Worm (Caenorhabditis elegans): ENCODE results near the gene F22E5.12.
"Not testable (repeated sequence)": the region's sequence is repeated elsewhere in the genome, so short reads cannot be mapped to it uniquely, and the experiment has no call there.

The F22E5.12 gene

ce11 chrII:2605319-2605718 is 41.3 kb downstream of the F22E5.12 start, which contains the start of gene sri-77:
TSS of gene sri-77 (minus strand) at chrII:2605419.
- TF ChIP-seq F39B2.1 (GFP tag; IDR thresholded peaks at IDR 0.05) = no peak

ce11 chrII:2600931-2601330 is 45.7 kb downstream of the F22E5.12 start:
- TF ChIP-seq F57C9.4 (tag; optimal IDR thresholded peaks at IDR 0.05) (no peak), F33H1.4 (GFP tag; IDR thresholded peaks at IDR 0.05) (no peak), K11D2.4 (GFP tag; IDR thresholded peaks at IDR 0.05) (no peak), ztf-6 (GFP tag; IDR thresholded peaks at IDR 0.05) (no peak), F23B12.7 (tag; optimal IDR thresholded peaks at IDR 0.05; ENCODE audit: insufficient read depth) (no peak), lin-40 (tag; optimal IDR thresholded peaks at IDR 0.05) (no peak), ama-1 (optimal IDR thresholded peaks at IDR 0.05) (no peak), ama-1 (GFP tag; optimal IDR thresholded peaks at IDR 0.05) (no peak)

DNA sequence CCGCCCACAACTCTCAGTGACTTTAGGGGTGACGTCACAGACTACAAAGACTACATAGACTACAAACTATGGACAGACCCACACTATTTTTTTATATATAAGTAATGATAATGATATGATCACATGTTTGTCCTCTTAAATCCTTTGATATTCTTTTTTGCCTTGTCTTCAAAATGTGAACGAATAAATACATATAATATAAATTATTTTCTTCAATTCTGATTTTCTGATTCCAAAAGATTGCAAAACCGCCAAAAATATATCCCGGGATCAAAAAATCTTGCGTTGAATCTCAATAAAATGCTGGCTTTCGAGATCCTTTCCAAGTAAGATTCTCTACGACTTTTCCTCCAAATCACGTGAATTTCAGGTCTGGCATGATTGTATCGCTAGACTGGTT is 46.5 kb downstream of the F22E5.12 start, which contains the start of gene F33H12.1:
Gene F33H12.1 (plus strand): TSS at position 301 of the 400 bp plus-strand sequence.
- not testable (repeated sequence) for TF ChIP-seq lsy-27 (tag; optimal IDR thresholded peaks at IDR 0.05; ENCODE audit: borderline replicate concordance, insufficient read depth); nhr-90 (tag; optimal IDR thresholded peaks at IDR 0.05); tbp1 (GFP tag; optimal IDR thresholded peaks at IDR 0.05)

Measured in whole organism, young adult.